Fruit fly (Drosophila melanogaster): ENCODE results near the gene CG8915.

dm6 chrX:17284400-17284799 is 39.6 kb upstream of the CG8915 start, which contains the start of gene CG8661:
- TF ChIP-seq fd96Ca (GFP tag; IDR thresholded peaks at IDR 0.05) (no peak), gl (tag; optimal IDR thresholded peaks at IDR 0.05) (no peak), Pif1A (GFP tag; optimal IDR thresholded peaks at IDR 0.05) (no peak)

Data from whole organism, pupa.